Worm (Caenorhabditis elegans): Measurements from ENCODE around the gene srg-48.

ce11 chrIV:7035823-7036222, 36.4 kb upstream of the srg-48 start, which contains the start of gene C06G3.3:
- TF ChIP-seq pag-3 (tag; optimal IDR thresholded peaks at IDR 0.05; ENCODE audit: borderline replicate concordance): no peak
- no peak for TF ChIP-seq tbx-2 (tag; optimal IDR thresholded peaks at IDR 0.05)
- TF ChIP-seq ama-1 (optimal IDR thresholded peaks at IDR 0.05): no peak
- TF ChIP-seq nhr-11 (tag; optimal IDR thresholded peaks at IDR 0.05): no peak
- TF ChIP-seq lim-6 (tag; optimal IDR thresholded peaks at IDR 0.05): no peak
- TF ChIP-seq pha-4 (tag; optimal IDR thresholded peaks at IDR 0.05): no peak

Measured in whole organism, late embryonic.